Worm (Caenorhabditis elegans): ENCODE data around the gene F46B6.9.

The F46B6.9 gene

ce11 chrV:9754459-9754858 is 42.2 kb upstream of the F46B6.9 start, which contains the start of gene F58E6.5 (continued):
- no peak for TF ChIP-seq efl-1 (GFP tag; optimal IDR thresholded peaks at IDR 0.05)
- no peak for TF ChIP-seq cebp-1 (GFP tag; IDR thresholded peaks at IDR 0.05)
- no peak for TF ChIP-seq cebp-1 (tag; optimal IDR thresholded peaks at IDR 0.05)
- TF ChIP-seq somi-1 (GFP tag; optimal IDR thresholded peaks at IDR 0.05) = no peak
- no peak for TF ChIP-seq B0019.2 (GFP tag; conservative IDR thresholded peaks at IDR 0.05)
- no peak for TF ChIP-seq ets-4 (GFP tag; optimal IDR thresholded peaks at IDR 0.05)

DNA sequence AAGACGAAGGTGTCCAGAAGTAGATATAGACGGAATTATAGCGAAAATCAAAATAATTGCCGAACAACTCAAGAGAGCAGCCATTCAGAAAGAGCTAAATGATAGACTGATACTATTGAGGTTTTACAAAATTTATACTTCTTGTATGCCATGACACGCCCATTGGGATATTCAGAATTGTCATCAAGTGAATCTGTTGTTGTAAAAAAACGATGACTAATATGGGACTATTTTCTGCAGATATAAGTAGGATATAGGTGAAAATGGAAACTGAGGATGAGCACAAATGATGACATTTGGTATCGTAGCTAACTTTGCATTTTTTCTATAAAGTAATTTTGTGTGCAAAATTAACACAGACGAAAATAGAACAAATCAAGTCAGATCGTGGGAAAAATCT is 40.9 kb upstream of the F46B6.9 start, which contains the start of gene F58E6.8:
F58E6.8 (minus strand) TSS at position 101 of the 400 bp plus-strand sequence.
- TF ChIP-seq ztf-3 (GFP tag; optimal IDR thresholded peaks at IDR 0.05) = no peak
- TF ChIP-seq ceh-40 (GFP tag; IDR thresholded peaks at IDR 0.05) = no peak
- no peak for TF ChIP-seq sdz-38 (tag; optimal IDR thresholded peaks at IDR 0.05)
- TF ChIP-seq nhr-90 (tag; optimal IDR thresholded peaks at IDR 0.05) = no peak
- no peak for TF ChIP-seq hsf-1 (GFP tag; IDR thresholded peaks at IDR 0.05)
- TF ChIP-seq xnd-1 (tag; optimal IDR thresholded peaks at IDR 0.05) = no peak
- no peak for TF ChIP-seq attf-6 (GFP tag; IDR thresholded peaks at IDR 0.05)
- no peak for TF ChIP-seq mcd-1 (GFP tag; IDR thresholded peaks at IDR 0.05)
- no peak for TF ChIP-seq nfya-2 (GFP tag; IDR thresholded peaks at IDR 0.05)
- no peak for TF ChIP-seq F23B12.7 (tag; optimal IDR thresholded peaks at IDR 0.05; ENCODE audit: insufficient read depth)
- TF ChIP-seq T26A5.8 (tag; optimal IDR thresholded peaks at IDR 0.05) = no peak
- no peak for TF ChIP-seq hlh-26 (GFP tag; conservative IDR thresholded peaks at IDR 0.05)
- TF ChIP-seq ceh-58 (GFP tag; IDR thresholded peaks at IDR 0.05) = no peak

ce11 chrV:9756242-9756641 is 40.4 kb upstream of the F46B6.9 start, which contains the start of gene hrg-3:
Gene hrg-3 (plus strand): TSS chrV:9756468.
- TF ChIP-seq nhr-80 (tag; optimal IDR thresholded peaks at IDR 0.05) (peak; percentile 72), nhr-179 (tag; optimal IDR thresholded peaks at IDR 0.05) (no peak), zim-3 (tag; optimal IDR thresholded peaks at IDR 0.05) (no peak), ztf-6 (GFP tag; IDR thresholded peaks at IDR 0.05) (no peak), F10E7.11 (tag; optimal IDR thresholded peaks at IDR 0.05) (no peak), F33H1.4 (GFP tag; IDR thresholded peaks at IDR 0.05) (no peak), unc-62 (GFP tag; optimal IDR thresholded peaks at IDR 0.05) (peak; percentile 18), somi-1 (GFP tag; optimal IDR thresholded peaks at IDR 0.05) (no peak), ceh-40 (GFP tag; IDR thresholded peaks at IDR 0.05) (no peak)

DNA sequence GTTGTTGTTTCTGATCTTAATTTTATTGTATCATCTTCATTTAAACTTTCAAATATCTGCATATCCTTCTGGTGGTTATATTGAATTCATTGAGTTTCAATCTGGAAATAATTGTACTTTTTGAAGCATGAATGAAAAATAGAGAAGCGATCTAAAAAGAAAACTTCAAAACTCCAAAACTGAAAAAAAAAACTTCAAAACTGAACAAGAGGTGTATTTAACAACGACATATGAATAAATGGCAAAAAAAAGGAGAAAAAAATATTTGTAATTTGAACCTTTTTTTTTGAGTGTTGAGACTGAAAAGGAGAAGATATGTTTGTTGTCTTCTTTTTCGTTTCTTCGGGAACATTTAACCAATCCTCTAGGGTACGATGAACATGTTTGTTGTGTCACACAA is 38.8 kb upstream of the F46B6.9 start, which contains the start of gene F58E6.11:
F58E6.11 (minus strand) TSS at position 101 of the 400 bp plus-strand sequence.
- TF ChIP-seq lin-35 (GFP tag; optimal IDR thresholded peaks at IDR 0.05) = no peak
- TF ChIP-seq unc-62 (GFP tag; optimal IDR thresholded peaks at IDR 0.05) = no peak
- no peak for TF ChIP-seq die-1 (tag; optimal IDR thresholded peaks at IDR 0.05)
- no peak for TF ChIP-seq rec-8 (tag; optimal IDR thresholded peaks at IDR 0.05)
- TF ChIP-seq nhr-120 (GFP tag; IDR thresholded peaks at IDR 0.05) = no peak
- no peak for TF ChIP-seq Y79H2A.3 (GFP tag; conservative IDR thresholded peaks at IDR 0.05)
- no peak for TF ChIP-seq mes-4 (tag; optimal IDR thresholded peaks at IDR 0.05)
- TF ChIP-seq mxl-1 (tag; optimal IDR thresholded peaks at IDR 0.05) = no peak
- no peak for TF ChIP-seq zfh-2 (GFP tag; conservative IDR thresholded peaks at IDR 0.05)
- TF ChIP-seq ztf-26 (tag; optimal IDR thresholded peaks at IDR 0.05) = no peak
- no peak for TF ChIP-seq snpc-3.4 (tag; optimal IDR thresholded peaks at IDR 0.05)
- no peak for TF ChIP-seq nhr-179 (tag; optimal IDR thresholded peaks at IDR 0.05)
- no peak for TF ChIP-seq tbp1 (GFP tag; optimal IDR thresholded peaks at IDR 0.05)
- no peak for TF ChIP-seq hsf-1 (GFP tag; IDR thresholded peaks at IDR 0.05)
- no peak for TF ChIP-seq K12H6.12 (tag; optimal IDR thresholded peaks at IDR 0.05)
- TF ChIP-seq Y95B8A.8 (GFP tag; IDR thresholded peaks at IDR 0.05) = no peak

Data from whole organism, young adult.